Worm (Caenorhabditis elegans) whole organism, L4 larva: ENCODE data around the gene Y46G5A.38.

Source experiments
- F44E2.7 ChIP-seq: fragments of 200-800 bp; sonication (Bioruptor generic); IDR thresholded peaks from 2 replicates; pipeline ENCODE4 v2.1.2; 2022; ENCODE audit warnings: missing genetic modification characterization, missing compliant biosample characterization
- Y5F2A.4 ChIP-seq: fragments of 200-800 bp; sonication (Bioruptor generic); optimal IDR thresholded peaks from 2 replicates; lab custom pipeline; 2018; ENCODE audit warnings: mild to moderate bottlenecking, missing genetic modification characterization, missing compliant biosample characterization
- dmd-6 ChIP-seq: fragments of 200-800 bp; sonication (Bioruptor generic); IDR thresholded peaks from 2 replicates; pipeline ENCODE4 v1.3.6; 2022; ENCODE audit warnings: missing genetic modification reagents, missing genetic modification characterization, missing compliant biosample characterization
- fos-1 ChIP-seq: fragments of 150-350 bp; optimal IDR thresholded peaks from 2 replicates; lab custom pipeline; 2014; ENCODE audit warnings: missing biosample characterization, missing genetic modification characterization
- hmg-1.1 ChIP-seq: fragments of 200-800 bp; sonication (Bioruptor generic); IDR thresholded peaks from 2 replicates; pipeline ENCODE4 v1.3.6; 2022; ENCODE audit warnings: missing genetic modification reagents, missing genetic modification characterization, missing compliant biosample characterization
- nhr-10 ChIP-seq: fragments of 150-350 bp; optimal IDR thresholded peaks from 2 replicates; lab custom pipeline; 2014; ENCODE audit warnings: missing biosample characterization, missing genetic modification characterization
- nhr-11 ChIP-seq: fragments of 150-350 bp; optimal IDR thresholded peaks from 2 replicates; lab custom pipeline; 2014; ENCODE audit warnings: missing biosample characterization, missing genetic modification characterization
- nhr-6 ChIP-seq: fragments of 150-350 bp; optimal IDR thresholded peaks from 2 replicates; lab custom pipeline; 2014; ENCODE audit warnings: missing biosample characterization, missing genetic modification characterization
- pqm-1 ChIP-seq: sonication (generic microtip); optimal IDR thresholded peaks from 2 replicates; lab custom pipeline; 2017; ENCODE audit warnings: missing biosample characterization, missing genetic modification characterization
- snpc-4 ChIP-seq: fragments of 150-350 bp; optimal IDR thresholded peaks from 2 replicates; lab custom pipeline; 2014; ENCODE audit warnings: missing biosample characterization, missing genetic modification characterization

DNA sequence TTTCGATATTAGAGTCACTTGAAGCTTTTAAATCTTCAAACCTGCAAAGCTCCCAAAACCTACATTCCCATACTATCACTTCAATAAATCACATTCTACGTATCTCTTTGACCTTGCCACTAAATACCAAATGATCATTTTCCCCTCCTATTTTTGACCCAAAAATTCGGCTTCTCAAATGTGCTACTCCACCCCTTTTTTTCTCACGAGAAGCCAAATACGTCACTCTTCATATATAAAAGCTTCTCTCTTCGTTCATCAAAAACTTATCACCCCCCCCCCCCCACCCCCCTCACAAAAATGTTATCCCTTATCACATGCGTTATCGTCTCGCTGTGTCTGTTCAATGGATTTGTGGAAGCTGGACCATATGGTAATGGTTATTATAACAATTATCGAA is at the start of gene Y46G5A.38:
- TF ChIP-seq Y5F2A.4 (GFP tag; lab: Kevin White, UChicago) (no peak), nhr-10 (tag; lab: Kevin White, UChicago) (no peak), dmd-6 (no peak), F44E2.7 (GFP tag; lab: Robert Waterston, UW) (no peak), hmg-1.1 (GFP tag; lab: Robert Waterston, UW) (no peak), pqm-1 (tag; lab: Kevin White, UChicago) (no peak), snpc-4 (tag; lab: Kevin White, UChicago) (no peak), nhr-11 (tag; lab: Kevin White, UChicago) (no peak), fos-1 (tag; lab: Kevin White, UChicago) (no peak), nhr-6 (tag; lab: Kevin White, UChicago) (no peak)
